Worm (Caenorhabditis elegans) whole organism, L3 larva: ENCODE data around the gene puf-8.
A peak's percentile ranks its signal among the peaks of the same experiment; 100 is the strongest.

Experiments used
- R02D3.7 ChIP-seq: fragments of 150-350 bp; optimal IDR thresholded peaks from 2 replicates; lab custom pipeline; 2014; ENCODE audit warnings: missing biosample characterization, missing genetic modification characterization
- ZK546.5 ChIP-seq: sonication (generic microtip); optimal IDR thresholded peaks from 2 replicates; lab custom pipeline; 2017; ENCODE audit warnings: missing biosample characterization, missing genetic modification characterization
- aly-2 ChIP-seq: fragments of 150-350 bp; optimal IDR thresholded peaks from 2 replicates; lab custom pipeline; 2014; ENCODE audit warnings: missing biosample characterization, missing genetic modification characterization
- ama-1 ChIP-seq: fragments of 150-350 bp; optimal IDR thresholded peaks from 2 replicates; lab custom pipeline; 2018
- ceh-16 ChIP-seq: sonication (generic microtip); optimal IDR thresholded peaks from 2 replicates; lab custom pipeline; 2017; ENCODE audit warnings: missing biosample characterization, missing genetic modification characterization
- ceh-28 ChIP-seq: fragments of 150-350 bp; optimal IDR thresholded peaks from 2 replicates; lab custom pipeline; 2014; ENCODE audit warnings: missing biosample characterization, missing genetic modification reagents, missing genetic modification characterization
- ceh-82 ChIP-seq: fragments of 150-350 bp; optimal IDR thresholded peaks from 2 replicates; lab custom pipeline; 2014; ENCODE audit warnings: missing biosample characterization, missing genetic modification characterization
- ceh-9 ChIP-seq: sonication (generic microtip); optimal IDR thresholded peaks from 2 replicates; lab custom pipeline; 2018; ENCODE audit warnings: missing biosample characterization, missing genetic modification characterization
- daf-12 ChIP-seq: fragments of 150-350 bp; optimal IDR thresholded peaks from 2 replicates; lab custom pipeline; 2014; ENCODE audit warnings: missing biosample characterization, missing genetic modification reagents, missing genetic modification characterization
- egl-5 ChIP-seq: fragments of 150-350 bp; optimal IDR thresholded peaks from 2 replicates; lab custom pipeline; 2017; ENCODE audit warnings: missing biosample characterization, missing genetic modification reagents, missing genetic modification characterization, inconsistent platforms
- elt-1 ChIP-seq: fragments of 150-350 bp; optimal IDR thresholded peaks from 2 replicates; lab custom pipeline; 2014; ENCODE audit warnings: missing biosample characterization, missing genetic modification characterization
- elt-2 ChIP-seq: sonication (generic microtip); optimal IDR thresholded peaks from 2 replicates; lab custom pipeline; 2016; ENCODE audit warnings: missing genetic modification reagents, mild to moderate bottlenecking, missing genetic modification characterization, missing compliant biosample characterization
- elt-3 ChIP-seq, 3 experiments: fragments of 150-350 bp in 1 of 3; sonication (generic microtip) in 2 of 3; optimal IDR thresholded peaks; 2 replicates in 2 of 3; 4 replicates in 1 of 3; lab custom pipeline; 2014 to 2017; ENCODE audit warnings: missing biosample characterization in 3 of 3, missing genetic modification characterization in 3 of 3
- fos-1 ChIP-seq: fragments of 150-350 bp; optimal IDR thresholded peaks from 2 replicates; lab custom pipeline; 2014; ENCODE audit warnings: missing biosample characterization, missing genetic modification characterization
- jun-1 ChIP-seq: fragments of 150-350 bp; optimal IDR thresholded peaks from 2 replicates; lab custom pipeline; 2014; ENCODE audit warnings: missing biosample characterization, missing genetic modification reagents, missing genetic modification characterization
- lin-15B ChIP-seq: fragments of 150-350 bp; optimal IDR thresholded peaks from 2 replicates; lab custom pipeline; 2014; ENCODE audit warnings: missing biosample characterization, missing genetic modification characterization
- lsy-12 ChIP-seq: sonication (generic microtip); optimal IDR thresholded peaks from 2 replicates; lab custom pipeline; 2016; ENCODE audit warnings: mild to moderate bottlenecking, missing genetic modification characterization, missing compliant biosample characterization
- mdl-1 ChIP-seq: fragments of 150-350 bp; optimal IDR thresholded peaks from 2 replicates; lab custom pipeline; 2014; ENCODE audit warnings: missing biosample characterization, missing genetic modification characterization
- mml-1 ChIP-seq: fragments of 150-350 bp; sonication (generic microtip); optimal IDR thresholded peaks from 3 replicates; lab custom pipeline; 2014; ENCODE audit warnings: missing biosample characterization, missing genetic modification characterization
- nfya-1 ChIP-seq: sonication (generic microtip); optimal IDR thresholded peaks from 2 replicates; lab custom pipeline; 2017; ENCODE audit warnings: missing genetic modification characterization, mild to moderate bottlenecking, missing compliant biosample characterization, antibody characterized with exemption, moderate library complexity; ENCODE audit not compliant: insufficient read depth
- nhr-11 ChIP-seq: fragments of 150-350 bp; optimal IDR thresholded peaks from 2 replicates; lab custom pipeline; 2014; ENCODE audit warnings: missing biosample characterization, missing genetic modification characterization
- nhr-237 ChIP-seq: fragments of 150-350 bp; optimal IDR thresholded peaks from 2 replicates; lab custom pipeline; 2014; ENCODE audit warnings: missing biosample characterization, missing genetic modification characterization
- nhr-25 ChIP-seq: sonication (generic microtip); optimal IDR thresholded peaks from 2 replicates; lab custom pipeline; 2017; ENCODE audit warnings: missing biosample characterization, missing genetic modification characterization
- nhr-28 ChIP-seq: fragments of 150-350 bp; optimal IDR thresholded peaks from 2 replicates; lab custom pipeline; 2014; ENCODE audit warnings: missing biosample characterization, missing genetic modification characterization
- nhr-43 ChIP-seq: sonication (generic microtip); optimal IDR thresholded peaks from 2 replicates; lab custom pipeline; 2016; ENCODE audit warnings: mild to moderate bottlenecking, missing genetic modification characterization, missing compliant biosample characterization; ENCODE audit not compliant: poor library complexity, severe bottlenecking
- nhr-67 ChIP-seq: fragments of 150-350 bp; optimal IDR thresholded peaks from 2 replicates; lab custom pipeline; 2014; ENCODE audit warnings: missing biosample characterization, missing genetic modification characterization
- nhr-76 ChIP-seq: fragments of 150-350 bp; sonication (generic microtip); optimal IDR thresholded peaks from 5 replicates; lab custom pipeline; 2014; ENCODE audit warnings: missing biosample characterization, missing genetic modification characterization
- nhr-77 ChIP-seq: fragments of 150-350 bp; optimal IDR thresholded peaks from 2 replicates; lab custom pipeline; 2014; ENCODE audit warnings: missing biosample characterization, missing genetic modification characterization
- pha-4 ChIP-seq: fragments of 150-350 bp; optimal IDR thresholded peaks from 2 replicates; lab custom pipeline; 2014; ENCODE audit warnings: missing biosample characterization, missing genetic modification reagents, missing genetic modification characterization
- pqm-1 ChIP-seq: fragments of 150-350 bp; optimal IDR thresholded peaks from 2 replicates; lab custom pipeline; 2017; ENCODE audit warnings: missing biosample characterization, missing genetic modification characterization, inconsistent platforms
- sea-2 ChIP-seq: fragments of 150-350 bp; sonication (generic microtip); optimal IDR thresholded peaks from 4 replicates; lab custom pipeline; 2014; ENCODE audit warnings: missing biosample characterization, missing genetic modification reagents, missing genetic modification characterization
- snpc-4 ChIP-seq: fragments of 150-350 bp; optimal IDR thresholded peaks from 2 replicates; lab custom pipeline; 2014; ENCODE audit warnings: missing biosample characterization, missing genetic modification characterization
- unc-39 ChIP-seq: sonication (generic microtip); optimal IDR thresholded peaks from 4 replicates; lab custom pipeline; 2017; ENCODE audit warnings: missing biosample characterization, missing genetic modification characterization
- unc-62 ChIP-seq: fragments of 150-350 bp; sonication (generic microtip); optimal IDR thresholded peaks from 4 replicates; lab custom pipeline; 2014; ENCODE audit warnings: missing biosample characterization, missing genetic modification reagents, missing genetic modification characterization
- zag-1 ChIP-seq: fragments of 150-350 bp; optimal IDR thresholded peaks from 2 replicates; lab custom pipeline; 2014; ENCODE audit warnings: missing biosample characterization, missing genetic modification characterization
- ztf-11 ChIP-seq: fragments of 150-350 bp; optimal IDR thresholded peaks from 2 replicates; lab custom pipeline; 2014; ENCODE audit warnings: missing biosample characterization, missing genetic modification characterization

Gene puf-8

ce11 chrII:7269783-7270182 lies 28.3 kb downstream of the puf-8 start:
- TF ChIP-seq nhr-237 (tag; lab: Kevin White, UChicago) (no peak), elt-2 (tag; lab: Kevin White, UChicago) (peak; percentile 14)

- no peak for TF ChIP-seq ceh-16 (tag; lab: Kevin White, UChicago)
- no peak for TF ChIP-seq elt-3 (tag; optimal IDR thresholded peaks at IDR 0.05; lab: Kevin White, UChicago)
- TF ChIP-seq mml-1: no peak
- TF ChIP-seq zag-1 (tag; lab: Kevin White, UChicago): no peak
- TF ChIP-seq jun-1: peak; percentile 76
- no peak for TF ChIP-seq snpc-4 (tag; lab: Kevin White, UChicago)
- no peak for TF ChIP-seq egl-5 (tag; lab: Kevin White, UChicago)
- peak; percentile 38 for TF ChIP-seq mdl-1 (tag; lab: Kevin White, UChicago)
- TF ChIP-seq nhr-76 (tag; lab: Kevin White, UChicago): no peak
- TF ChIP-seq nfya-1 (tag; lab: Kevin White, UChicago): no peak
- no peak for TF ChIP-seq R02D3.7 (tag; lab: Kevin White, UChicago)
- TF ChIP-seq ama-1: no peak
- TF ChIP-seq ceh-9 (tag; lab: Kevin White, UChicago): no peak
- no peak for TF ChIP-seq daf-12 (tag; lab: Kevin White, UChicago)
- TF ChIP-seq lsy-12 (tag; lab: Kevin White, UChicago): no peak
- no peak for TF ChIP-seq aly-2 (tag; lab: Kevin White, UChicago)
- TF ChIP-seq ceh-28: no peak
- peak; percentile 94 for TF ChIP-seq elt-2 (tag; lab: Kevin White, UChicago)
- no peak for TF ChIP-seq nhr-11
- TF ChIP-seq pha-4 (tag; lab: Kevin White, UChicago): peak; percentile 84
- TF ChIP-seq lin-15B (tag; lab: Kevin White, UChicago): no peak
- peak; percentile 59 for TF ChIP-seq pqm-1 (tag; lab: Kevin White, UChicago)
- no peak for TF ChIP-seq ztf-11 (tag; lab: Kevin White, UChicago)
- TF ChIP-seq unc-39 (tag; lab: Kevin White, UChicago): no peak
- no peak for TF ChIP-seq elt-1 (tag; lab: Kevin White, UChicago)
- TF ChIP-seq nhr-67 (tag; lab: Kevin White, UChicago): no peak
Observed at ce11 chrII:7264675-7265074, 33.4 kb downstream of the puf-8 start.

ce11 chrII:7261854-7262253 lies 36.2 kb downstream of the puf-8 start, which contains the start of gene C30G12.4:
Gene C30G12.4 (plus strand): TSS chrII:7262154.
- TF ChIP-seq jun-1 (no peak), mml-1 (no peak)

ce11 chrII:7255614-7256162 lies 42.4 kb downstream of the puf-8 start, which contains the start of gene F32A5.8:
Gene F32A5.8 (plus strand): TSS chrII:7256112.
- peak; percentile 62 for TF ChIP-seq pqm-1 (tag; lab: Kevin White, UChicago)
- TF ChIP-seq lsy-12 (tag; lab: Kevin White, UChicago): no peak
- TF ChIP-seq fos-1 (tag; lab: Kevin White, UChicago): peak; percentile 67
- TF ChIP-seq ceh-28: no peak
- peak; percentile 92 for TF ChIP-seq pha-4 (tag; lab: Kevin White, UChicago)
- no peak for TF ChIP-seq ceh-82 (tag; lab: Kevin White, UChicago)
- TF ChIP-seq jun-1: peak; percentile 33
- peak; percentile 32 for TF ChIP-seq nhr-25 (tag; lab: Kevin White, UChicago)
- peak; percentile 67 for TF ChIP-seq elt-2 (tag; lab: Kevin White, UChicago)
- TF ChIP-seq, all 47 proteins: peak for 6

- TF ChIP-seq pqm-1 (tag; lab: Kevin White, UChicago): no peak
- peak; percentile 29 for TF ChIP-seq pha-4 (tag; lab: Kevin White, UChicago)
Observed at ce11 chrII:7253073-7253472, 45.0 kb downstream of the puf-8 start, which contains the start of gene lsm-4. Gene lsm-4 (minus strand): TSS chrII:7253163.

ce11 chrII:7251978-7252377 lies 46.1 kb downstream of the puf-8 start, which contains the start of the genes prx-13 and ada-2:
Gene prx-13 (minus strand): TSS chrII:7252015.
Gene ada-2 (plus strand): TSS chrII:7252259.
- no peak for TF ChIP-seq elt-1 (tag; lab: Kevin White, UChicago)
- TF ChIP-seq elt-2 (tag; lab: Kevin White, UChicago): peak; percentile 69
- no peak for TF ChIP-seq nhr-43
- TF ChIP-seq ceh-28: no peak
- TF ChIP-seq egl-5 (tag; lab: Kevin White, UChicago): no peak
- TF ChIP-seq nhr-76 (tag; lab: Kevin White, UChicago): no peak
- TF ChIP-seq mml-1: no peak
- TF ChIP-seq nhr-237 (tag; lab: Kevin White, UChicago): no peak
- TF ChIP-seq nhr-25 (tag; lab: Kevin White, UChicago): peak; percentile 38
- TF ChIP-seq sea-2 (GFP tag; lab: Kevin White, UChicago): no peak
- no peak for TF ChIP-seq lsy-12 (tag; lab: Kevin White, UChicago)
- no peak for TF ChIP-seq lin-15B (tag; lab: Kevin White, UChicago)
- no peak for TF ChIP-seq nhr-28 (tag; lab: Kevin White, UChicago)
- peak; percentile 60 for TF ChIP-seq pqm-1 (tag; lab: Kevin White, UChicago)
- TF ChIP-seq unc-62 (GFP tag; lab: Kevin White, UChicago): no peak
- TF ChIP-seq nhr-77 (tag; lab: Kevin White, UChicago): no peak
- no peak for TF ChIP-seq ZK546.5 (tag; lab: Kevin White, UChicago)
